Worm (Caenorhabditis elegans) whole organism, mixed stage, embryonic: ENCODE results near the gene F21H7.5.

Experiments used
- M03D4.4 ChIP-seq: sonication (generic microtip); optimal IDR thresholded peaks from 2 replicates; lab custom pipeline; 2017; ENCODE audit warnings: mild to moderate bottlenecking, missing genetic modification characterization, missing compliant biosample characterization
- bed-3 ChIP-seq: fragments of 200-800 bp; sonication (Bioruptor generic); optimal IDR thresholded peaks from 3 replicates; lab custom pipeline; 2018; ENCODE audit warnings: mild to moderate bottlenecking, missing genetic modification characterization, moderate library complexity, missing compliant biosample characterization
- blmp-1 ChIP-seq: fragments of 150-350 bp; optimal IDR thresholded peaks from 2 replicates; lab custom pipeline; 2014; ENCODE audit warnings: missing biosample characterization, missing genetic modification characterization
- ceh-39 ChIP-seq: fragments of 150-350 bp; optimal IDR thresholded peaks from 2 replicates; lab custom pipeline; 2014; ENCODE audit warnings: missing biosample characterization, missing genetic modification characterization
- ceh-43 ChIP-seq: fragments of 200-800 bp; sonication (Bioruptor generic); optimal IDR thresholded peaks from 2 replicates; lab custom pipeline; 2018; ENCODE audit warnings: mild to moderate bottlenecking, missing genetic modification characterization, moderate library complexity, missing compliant biosample characterization
- ceh-83 ChIP-seq: fragments of 200-800 bp; sonication (Bioruptor generic); optimal IDR thresholded peaks from 2 replicates; lab custom pipeline; 2018; ENCODE audit warnings: mild to moderate bottlenecking, missing genetic modification characterization, missing compliant biosample characterization
- cnd-1 ChIP-seq: fragments of 200-800 bp; sonication (Bioruptor generic); optimal IDR thresholded peaks from 2 replicates; lab custom pipeline; 2018; ENCODE audit warnings: mild to moderate bottlenecking, missing genetic modification characterization, missing compliant biosample characterization
- drap-1 ChIP-seq: fragments of 200-800 bp; sonication (Bioruptor generic); optimal IDR thresholded peaks from 3 replicates; lab custom pipeline; 2018; ENCODE audit warnings: mild to moderate bottlenecking, missing genetic modification characterization, missing compliant biosample characterization
- elt-1 ChIP-seq: sonication (generic microtip); optimal IDR thresholded peaks from 2 replicates; lab custom pipeline; 2017; ENCODE audit warnings: missing genetic modification characterization, mild to moderate bottlenecking, missing compliant biosample characterization, antibody characterized with exemption, moderate library complexity, borderline replicate concordance; ENCODE audit not compliant: insufficient read depth
- elt-3 ChIP-seq: fragments of 150-350 bp; optimal IDR thresholded peaks from 2 replicates; lab custom pipeline; 2014; ENCODE audit warnings: missing biosample characterization, missing genetic modification characterization
- flh-1 ChIP-seq: fragments of 200-800 bp; sonication (Bioruptor generic); optimal IDR thresholded peaks from 2 replicates; lab custom pipeline; 2018; ENCODE audit warnings: mild to moderate bottlenecking, missing genetic modification characterization, moderate library complexity, missing compliant biosample characterization
- ham-2 ChIP-seq: fragments of 200-800 bp; sonication (Bioruptor generic); optimal IDR thresholded peaks from 2 replicates; lab custom pipeline; 2018; ENCODE audit warnings: mild to moderate bottlenecking, missing genetic modification characterization, missing compliant biosample characterization
- hlh-1 ChIP-seq: fragments of 150-350 bp; optimal IDR thresholded peaks from 2 replicates; lab custom pipeline; 2014; ENCODE audit warnings: missing biosample characterization, missing genetic modification reagents, missing genetic modification characterization
- lin-13 ChIP-seq: fragments of 150-350 bp; optimal IDR thresholded peaks from 2 replicates; lab custom pipeline; 2014; ENCODE audit warnings: missing biosample characterization, missing genetic modification characterization
- lsy-2 ChIP-seq: fragments of 150-350 bp; optimal IDR thresholded peaks from 2 replicates; lab custom pipeline; 2014; ENCODE audit warnings: missing biosample characterization, missing genetic modification characterization
- mab-5 ChIP-seq: fragments of 150-350 bp; optimal IDR thresholded peaks from 2 replicates; lab custom pipeline; 2014; ENCODE audit warnings: missing biosample characterization, missing genetic modification characterization
- mep-1 ChIP-seq: fragments of 150-350 bp; optimal IDR thresholded peaks from 2 replicates; lab custom pipeline; 2017; ENCODE audit warnings: missing biosample characterization, missing genetic modification reagents, missing genetic modification characterization, inconsistent platforms
- mls-2 ChIP-seq: sonication (generic microtip); optimal IDR thresholded peaks from 2 replicates; lab custom pipeline; 2016; ENCODE audit warnings: mild to moderate bottlenecking, missing genetic modification characterization, moderate library complexity, missing compliant biosample characterization
- nhr-12 ChIP-seq: fragments of 150-350 bp; optimal IDR thresholded peaks from 2 replicates; lab custom pipeline; 2014; ENCODE audit warnings: missing biosample characterization, missing genetic modification characterization
- nhr-237 ChIP-seq: fragments of 150-350 bp; optimal IDR thresholded peaks from 2 replicates; lab custom pipeline; 2014; ENCODE audit warnings: missing biosample characterization, missing genetic modification characterization
- nhr-28 ChIP-seq: fragments of 150-350 bp; optimal IDR thresholded peaks from 2 replicates; lab custom pipeline; 2014; ENCODE audit warnings: missing biosample characterization, missing genetic modification characterization
- nhr-76 ChIP-seq: sonication (generic microtip); optimal IDR thresholded peaks from 2 replicates; lab custom pipeline; 2017; ENCODE audit warnings: missing biosample characterization, missing genetic modification characterization
- pha-4 ChIP-seq: fragments of 150-350 bp; optimal IDR thresholded peaks from 2 replicates; lab custom pipeline; 2018; ENCODE audit warnings: missing biosample characterization, missing genetic modification reagents, missing genetic modification characterization
- sem-2 ChIP-seq: fragments of 200-800 bp; sonication (Bioruptor generic); optimal IDR thresholded peaks from 2 replicates; lab custom pipeline; 2018; ENCODE audit warnings: mild to moderate bottlenecking, missing genetic modification characterization, missing compliant biosample characterization
- snpc-4 ChIP-seq: fragments of 150-350 bp; optimal IDR thresholded peaks from 2 replicates; lab custom pipeline; 2014; ENCODE audit warnings: missing biosample characterization, missing genetic modification characterization
- sptf-1 ChIP-seq: sonication (generic microtip); optimal IDR thresholded peaks from 2 replicates; lab custom pipeline; 2017; ENCODE audit warnings: mild to moderate bottlenecking, missing genetic modification characterization, moderate library complexity, missing compliant biosample characterization
- tbx-8 ChIP-seq: fragments of 200-800 bp; sonication (Bioruptor generic); optimal IDR thresholded peaks from 2 replicates; lab custom pipeline; 2018; ENCODE audit warnings: mild to moderate bottlenecking, missing genetic modification characterization, moderate library complexity, missing compliant biosample characterization
- unc-120 ChIP-seq: sonication (generic microtip); optimal IDR thresholded peaks from 2 replicates; lab custom pipeline; 2017; ENCODE audit warnings: missing genetic modification characterization, missing compliant biosample characterization; ENCODE audit not compliant: poor library complexity, severe bottlenecking
- unc-39 ChIP-seq: fragments of 150-350 bp; optimal IDR thresholded peaks from 2 replicates; lab custom pipeline; 2014; ENCODE audit warnings: missing biosample characterization, missing genetic modification characterization
- unc-62 ChIP-seq: fragments of 150-350 bp; optimal IDR thresholded peaks from 2 replicates; lab custom pipeline; 2014; ENCODE audit warnings: missing biosample characterization, missing genetic modification reagents, missing genetic modification characterization
- zip-8 ChIP-seq: fragments of 150-350 bp; optimal IDR thresholded peaks from 2 replicates; lab custom pipeline; 2014; ENCODE audit warnings: missing biosample characterization, missing genetic modification characterization
- ztf-11 ChIP-seq: fragments of 150-350 bp; optimal IDR thresholded peaks from 2 replicates; lab custom pipeline; 2014; ENCODE audit warnings: missing biosample characterization, missing genetic modification characterization

The F21H7.5 gene

DNA sequence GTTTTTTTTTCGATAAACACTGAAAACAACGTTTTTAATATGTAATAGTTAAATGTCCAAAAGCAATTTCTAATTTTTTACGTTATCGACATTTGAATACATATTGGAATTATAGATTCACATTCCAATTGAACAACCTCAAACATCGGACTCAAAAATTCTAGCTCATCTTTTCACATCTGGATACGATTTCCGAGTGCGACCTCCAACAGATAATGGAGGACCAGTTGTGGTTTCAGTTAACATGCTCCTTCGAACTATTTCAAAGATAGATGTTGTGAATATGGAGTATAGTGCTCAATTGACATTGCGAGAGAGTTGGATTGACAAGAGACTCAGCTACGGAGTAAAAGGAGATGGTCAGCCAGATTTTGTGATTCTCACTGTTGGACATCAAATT, 17.3 kb upstream of the F21H7.5 start:
- TF ChIP-seq sptf-1 (tag; lab: Kevin White, UChicago) (no peak), ceh-83 (GFP tag; lab: Kevin White, UChicago) (no peak), mls-2 (tag; lab: Kevin White, UChicago) (no peak), nhr-237 (tag; lab: Kevin White, UChicago) (no peak), lin-13 (tag; lab: Kevin White, UChicago) (no peak), nhr-12 (tag; lab: Kevin White, UChicago) (no peak), mep-1 (tag; lab: Kevin White, UChicago) (no peak), flh-1 (GFP tag; lab: Kevin White, UChicago) (no peak), pha-4 (tag; lab: Kevin White, UChicago) (no peak), snpc-4 (tag; lab: Kevin White, UChicago) (no peak), nhr-76 (no peak), ceh-39 (tag; lab: Kevin White, UChicago) (no peak), hlh-1 (tag; lab: Kevin White, UChicago) (no peak), lsy-2 (tag; lab: Kevin White, UChicago) (no peak)

DNA sequence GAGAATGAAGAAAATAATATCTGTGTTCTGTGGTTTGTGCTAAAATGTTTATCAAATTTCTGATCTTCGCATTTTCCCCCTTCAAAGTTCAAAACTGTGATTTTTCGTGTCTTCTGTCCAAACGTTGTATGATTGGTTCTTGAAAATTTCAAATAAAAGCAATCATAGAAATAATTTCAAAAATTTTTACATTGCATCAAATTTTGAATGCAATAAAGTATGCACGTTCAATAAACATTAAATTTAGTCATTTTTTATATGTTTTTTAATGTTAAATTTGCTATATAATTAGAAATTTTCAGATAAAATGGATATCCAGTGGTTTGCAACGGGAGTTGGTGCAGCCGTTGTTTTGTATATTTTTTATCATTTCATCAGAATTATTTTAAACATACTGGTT, 13.3 kb upstream of the F21H7.5 start, which contains the start of gene stdh-2:
TSS of gene stdh-2 (plus strand) at position 301 of the 400 bp plus-strand sequence.
- no peak for TF ChIP-seq ceh-43 (GFP tag; lab: Kevin White, UChicago)
- no peak for TF ChIP-seq ceh-83 (GFP tag; lab: Kevin White, UChicago)
- no peak for TF ChIP-seq lin-13 (tag; lab: Kevin White, UChicago)
- TF ChIP-seq elt-1 (tag; lab: Kevin White, UChicago), result no peak
- no peak for TF ChIP-seq unc-39 (tag; lab: Kevin White, UChicago)
- no peak for TF ChIP-seq nhr-237 (tag; lab: Kevin White, UChicago)
- no peak for TF ChIP-seq mab-5 (tag; lab: Kevin White, UChicago)
- TF ChIP-seq flh-1 (GFP tag; lab: Kevin White, UChicago), result no peak
- TF ChIP-seq nhr-12 (tag; lab: Kevin White, UChicago), result no peak
- no peak for TF ChIP-seq elt-3 (tag; lab: Kevin White, UChicago)
- TF ChIP-seq pha-4 (tag; lab: Kevin White, UChicago), result no peak

DNA sequence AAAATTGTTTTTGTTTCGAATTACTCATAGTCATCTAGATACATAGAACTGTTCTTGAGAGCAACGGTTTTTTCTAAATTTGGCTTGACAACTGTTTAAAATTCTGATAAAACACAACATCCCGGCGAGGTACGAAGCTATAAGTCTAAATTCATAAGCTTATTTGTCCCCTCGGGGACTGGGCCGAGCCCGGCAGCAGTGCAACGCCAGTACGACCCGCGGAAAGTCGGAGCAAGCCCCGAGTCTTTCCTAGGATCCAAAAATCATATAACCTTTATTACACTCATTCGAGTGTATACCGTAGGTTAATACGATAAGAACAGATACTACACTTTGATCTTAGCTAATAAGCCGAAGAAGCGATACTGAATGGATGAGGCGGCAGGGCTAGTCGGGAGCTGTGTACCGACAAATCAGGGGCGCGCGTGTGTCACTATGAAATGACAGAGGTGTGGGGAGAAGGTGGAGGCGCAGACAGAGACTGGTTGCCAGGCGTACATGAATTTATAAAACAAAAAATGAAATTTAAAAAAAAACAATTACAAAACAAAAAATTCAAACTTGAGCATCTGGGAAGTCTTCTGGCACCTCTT, 11.7 kb upstream of the F21H7.5 start:
- no peak for TF ChIP-seq unc-62 (GFP tag; lab: Kevin White, UChicago)
- TF ChIP-seq ceh-43 (GFP tag; lab: Kevin White, UChicago), result no peak
- TF ChIP-seq nhr-76, result no peak
- TF ChIP-seq ceh-83 (GFP tag; lab: Kevin White, UChicago), result no peak
- TF ChIP-seq nhr-12 (tag; lab: Kevin White, UChicago), result no peak
- TF ChIP-seq lsy-2 (tag; lab: Kevin White, UChicago), result no peak
- no peak for TF ChIP-seq cnd-1 (tag; lab: Kevin White, UChicago)
- TF ChIP-seq, all 35 proteins: peak for 0

DNA sequence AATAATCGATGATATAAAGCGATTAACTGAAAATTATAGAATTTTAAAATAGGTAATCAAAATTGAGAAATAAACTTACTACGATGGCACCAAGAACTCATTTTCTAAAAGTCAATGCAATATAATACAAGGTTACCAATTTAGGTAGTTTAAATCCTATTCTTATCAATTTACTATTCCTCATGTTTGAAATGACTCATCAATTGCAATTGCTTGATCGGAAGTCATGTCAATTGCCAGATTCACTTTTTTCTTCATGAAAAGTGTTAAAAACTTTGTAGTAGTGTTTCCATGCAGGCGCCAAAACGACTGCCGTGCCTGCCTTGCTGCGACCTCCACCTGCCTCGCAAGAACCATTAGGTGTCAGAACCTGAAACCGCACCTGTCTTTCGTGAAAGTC, 10.7 kb upstream of the F21H7.5 start, which contains the start of gene F11A5.13:
TSS of gene F11A5.13 (minus strand) at position 101 of the 400 bp plus-strand sequence.
- TF ChIP-seq sem-2 (GFP tag; lab: Kevin White, UChicago) (no peak), unc-62 (GFP tag; lab: Kevin White, UChicago) (no peak), hlh-1 (tag; lab: Kevin White, UChicago) (no peak), nhr-12 (tag; lab: Kevin White, UChicago) (no peak), unc-39 (tag; lab: Kevin White, UChicago) (no peak), flh-1 (GFP tag; lab: Kevin White, UChicago) (no peak), ceh-43 (GFP tag; lab: Kevin White, UChicago) (no peak), nhr-28 (tag; lab: Kevin White, UChicago) (no peak), nhr-237 (tag; lab: Kevin White, UChicago) (no peak), elt-1 (tag; lab: Kevin White, UChicago) (no peak), blmp-1 (tag; lab: Kevin White, UChicago) (no peak)

DNA sequence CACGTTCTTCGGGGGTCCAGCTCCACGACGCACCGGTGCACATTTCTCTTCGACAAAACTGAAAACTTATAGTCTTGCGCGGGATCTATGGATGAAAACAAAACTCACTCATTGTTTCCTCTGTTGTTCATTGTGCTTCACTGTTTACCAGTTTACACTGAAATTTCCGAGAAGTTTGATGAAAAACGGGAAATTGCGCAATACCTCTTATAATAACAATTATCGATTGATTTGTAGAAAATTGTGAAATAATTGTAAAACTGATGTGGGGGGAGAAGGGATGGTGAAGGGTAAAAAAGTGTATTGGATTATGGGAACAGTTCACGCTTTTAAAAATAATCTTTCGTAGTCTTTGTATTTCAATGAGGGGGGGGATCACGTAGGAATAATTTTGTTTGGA, 7.9 kb upstream of the F21H7.5 start:
- peak; percentile 69 for TF ChIP-seq zip-8 (tag; lab: Kevin White, UChicago)
- TF ChIP-seq snpc-4 (tag; lab: Kevin White, UChicago), result no peak

ce11 chrV:16229896-16230295, 7.4 kb upstream of the F21H7.5 start, which contains the start of the genes F21H7.2 and F21H7.12:
F21H7.2 (minus strand) TSS chrV:16229996.
F21H7.12 (plus strand) TSS chrV:16230165.
- TF ChIP-seq hlh-1 (tag; lab: Kevin White, UChicago), result no peak
- no peak for TF ChIP-seq M03D4.4 (tag; lab: Kevin White, UChicago)
- TF ChIP-seq bed-3 (GFP tag; lab: Kevin White, UChicago), result no peak
- TF ChIP-seq mep-1 (tag; lab: Kevin White, UChicago), result no peak
- TF ChIP-seq nhr-237 (tag; lab: Kevin White, UChicago), result no peak
- no peak for TF ChIP-seq ham-2 (GFP tag; lab: Kevin White, UChicago)
- no peak for TF ChIP-seq blmp-1 (tag; lab: Kevin White, UChicago)
- TF ChIP-seq ceh-43 (GFP tag; lab: Kevin White, UChicago), result no peak
- no peak for TF ChIP-seq ztf-11 (tag; lab: Kevin White, UChicago)
- no peak for TF ChIP-seq mab-5 (tag; lab: Kevin White, UChicago)
- no peak for TF ChIP-seq nhr-76
- TF ChIP-seq unc-120 (tag; lab: Kevin White, UChicago), result no peak
- TF ChIP-seq sptf-1 (tag; lab: Kevin White, UChicago), result no peak
- no peak for TF ChIP-seq nhr-12 (tag; lab: Kevin White, UChicago)
- TF ChIP-seq sem-2 (GFP tag; lab: Kevin White, UChicago), result no peak
- no peak for TF ChIP-seq drap-1
- no peak for TF ChIP-seq tbx-8 (GFP tag; lab: Kevin White, UChicago)
- TF ChIP-seq nhr-28 (tag; lab: Kevin White, UChicago), result no peak
